Worm (Caenorhabditis elegans): ENCODE measurements around the gene C29F5.1.

C29F5.1 gene

DNA sequence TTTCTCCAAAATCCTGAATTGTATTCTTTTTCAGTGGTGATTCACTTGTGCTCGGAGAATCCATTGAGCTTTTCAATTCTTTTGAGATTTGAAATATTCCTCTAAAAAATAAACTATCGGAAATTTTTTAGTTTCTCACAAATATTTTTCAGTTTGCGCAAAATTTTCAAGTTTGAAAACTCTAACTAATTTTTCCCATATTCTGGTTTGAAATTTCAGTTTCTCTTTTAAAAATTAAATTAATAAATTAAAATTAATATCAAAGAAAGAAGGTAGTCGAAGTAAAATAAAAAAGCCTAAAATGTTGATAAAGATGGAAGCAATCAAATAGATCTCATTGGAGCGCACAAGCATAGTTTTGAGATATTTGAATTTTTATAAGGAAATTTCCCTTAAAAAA is 48.6 kb downstream of the C29F5.1 start, which contains the start of gene C32D5.10:
TSS of gene C32D5.10 (minus strand) at position 101 of the 400 bp plus-strand sequence.
- TF ChIP-seq nhr-25 (tag; optimal IDR thresholded peaks at IDR 0.05): peak; percentile 28
- no peak for TF ChIP-seq blmp-1 (tag; optimal IDR thresholded peaks at IDR 0.05; ENCODE audit: insufficient read depth)
- no peak for TF ChIP-seq sma-3 (GFP tag; optimal IDR thresholded peaks at IDR 0.05)
- TF ChIP-seq gmeb-1 (tag; optimal IDR thresholded peaks at IDR 0.05): no peak
- no peak for TF ChIP-seq nhr-21 (tag; optimal IDR thresholded peaks at IDR 0.05)
- no peak for TF ChIP-seq Y55F3AM.14 (GFP tag; optimal IDR thresholded peaks at IDR 0.05)
- TF ChIP-seq nhr-6 (tag; optimal IDR thresholded peaks at IDR 0.05): no peak
- no peak for TF ChIP-seq lin-11 (tag; optimal IDR thresholded peaks at IDR 0.05)
- TF ChIP-seq nhr-237 (tag; optimal IDR thresholded peaks at IDR 0.05): no peak

Data from whole organism, L2 larva.